Fruit fly (Drosophila melanogaster) whole organism, prepupa: Measurements from ENCODE around the gene ATPsynGL.
"Not testable (repeated sequence)": the region's sequence is repeated elsewhere in the genome, so short reads cannot be mapped to it uniquely, and the experiment has no call there.

Source experiments
- Blimp-1 ChIP-seq: fragments of 200-800 bp; sonication (Bioruptor generic); optimal IDR thresholded peaks from 3 replicates; lab custom pipeline; 2017; ENCODE audit warnings: missing biosample characterization, missing genetic modification characterization, mild to moderate bottlenecking, moderate library complexity, missing genetic modification reagents
- CG10631 ChIP-seq: fragments of 200-800 bp; sonication (Bioruptor generic); optimal IDR thresholded peaks from 2 replicates; lab custom pipeline; 2016; ENCODE audit warnings: missing biosample characterization, missing genetic modification characterization
- CG10669 ChIP-seq: fragments of 200-800 bp; sonication (Bioruptor generic); optimal IDR thresholded peaks from 3 replicates; lab custom pipeline; 2018; ENCODE audit warnings: missing biosample characterization, mild to moderate bottlenecking, missing genetic modification characterization, moderate library complexity
- CG11294 ChIP-seq: fragments of 200-800 bp; sonication (Bioruptor generic); IDR thresholded peaks from 2 replicates; pipeline ENCODE4 v1.3.6; 2022; ENCODE audit warnings: missing biosample characterization, missing genetic modification characterization
- CG15336 ChIP-seq: fragments of 200-800 bp; sonication (Bioruptor generic); IDR thresholded peaks from 2 replicates; pipeline ENCODE4 v1.3.6; 2022; ENCODE audit warnings: missing biosample characterization, missing genetic modification characterization
- CG1621 ChIP-seq: fragments of 200-800 bp; sonication (Bioruptor generic); optimal IDR thresholded peaks from 3 replicates; lab custom pipeline; 2018; ENCODE audit warnings: missing biosample characterization, mild to moderate bottlenecking, missing genetic modification characterization
- CG32006 ChIP-seq: fragments of 200-800 bp; sonication (Bioruptor generic); optimal IDR thresholded peaks from 3 replicates; lab custom pipeline; 2017; ENCODE audit warnings: missing biosample characterization, mild to moderate bottlenecking, missing genetic modification characterization
- CG6163 ChIP-seq: fragments of 200-800 bp; sonication (Bioruptor generic); IDR thresholded peaks from 3 replicates; pipeline ENCODE4 v1.3.6; 2022; ENCODE audit warnings: missing biosample characterization, missing genetic modification characterization
- CG7368 ChIP-seq: fragments of 200-800 bp; sonication (Bioruptor generic); optimal IDR thresholded peaks from 3 replicates; lab custom pipeline; 2016; ENCODE audit warnings: missing biosample characterization, missing genetic modification characterization
- CG8119 ChIP-seq: fragments of 200-800 bp; sonication (Bioruptor generic); IDR thresholded peaks from 3 replicates; pipeline ENCODE4 v1.3.6; 2022; ENCODE audit warnings: missing biosample characterization, missing genetic modification characterization
- CG9139 ChIP-seq: fragments of 200-800 bp; sonication (Bioruptor generic); optimal IDR thresholded peaks from 3 replicates; lab custom pipeline; 2017; ENCODE audit warnings: missing biosample characterization, mild to moderate bottlenecking, missing genetic modification characterization
- Eip75B ChIP-seq: fragments of 200-800 bp; sonication (Bioruptor generic); optimal IDR thresholded peaks from 3 replicates; lab custom pipeline; 2016; ENCODE audit warnings: missing biosample characterization, missing genetic modification characterization
- Ets21C ChIP-seq: fragments of 200-800 bp; sonication (Bioruptor generic); optimal IDR thresholded peaks from 3 replicates; lab custom pipeline; 2016; ENCODE audit warnings: missing biosample characterization, missing genetic modification characterization
- Gug ChIP-seq: fragments of 200-800 bp; sonication (Bioruptor generic); IDR thresholded peaks from 2 replicates; pipeline ENCODE4 v1.3.6; 2022; ENCODE audit warnings: missing biosample characterization, missing genetic modification characterization
- Hr38 ChIP-seq: sonication (Bioruptor generic); optimal IDR thresholded peaks from 2 replicates; lab custom pipeline; 2016; ENCODE audit warnings: missing biosample characterization, missing genetic modification characterization
- Hr39 ChIP-seq: fragments of 200-800 bp; sonication (Bioruptor generic); optimal IDR thresholded peaks from 2 replicates; lab custom pipeline; 2016; ENCODE audit warnings: missing biosample characterization, missing genetic modification characterization
- Met ChIP-seq: fragments of 200-800 bp; sonication (Bioruptor generic); optimal IDR thresholded peaks from 3 replicates; lab custom pipeline; 2016; ENCODE audit warnings: missing biosample characterization, missing genetic modification characterization
- OdsH ChIP-seq: fragments of 200-800 bp; sonication (Bioruptor generic); optimal IDR thresholded peaks from 3 replicates; lab custom pipeline; 2016; ENCODE audit warnings: missing biosample characterization, missing genetic modification characterization
- achi ChIP-seq: fragments of 200-800 bp; sonication (Bioruptor generic); optimal IDR thresholded peaks from 3 replicates; lab custom pipeline; 2016; ENCODE audit warnings: missing biosample characterization, missing genetic modification characterization
- acj6 ChIP-seq: fragments of 200-800 bp; sonication (Bioruptor generic); optimal IDR thresholded peaks from 3 replicates; lab custom pipeline; 2016; ENCODE audit warnings: missing biosample characterization, missing genetic modification characterization
- cyc ChIP-seq: fragments of 200-800 bp; sonication (Bioruptor generic); optimal IDR thresholded peaks from 3 replicates; lab custom pipeline; 2016; ENCODE audit warnings: missing biosample characterization, missing genetic modification characterization
- dac ChIP-seq: fragments of 200-800 bp; sonication (Bioruptor generic); optimal IDR thresholded peaks from 2 replicates; lab custom pipeline; 2017; ENCODE audit warnings: missing biosample characterization, mild to moderate bottlenecking, missing genetic modification characterization
- dsx ChIP-seq: fragments of 200-800 bp; optimal IDR thresholded peaks from 3 replicates; lab custom pipeline; 2019; ENCODE audit warnings: missing biosample characterization, mild to moderate bottlenecking, missing genetic modification characterization, moderate library complexity; ENCODE audit not compliant: poor library complexity, severe bottlenecking
- eg ChIP-seq: fragments of 200-800 bp; sonication (Bioruptor generic); IDR thresholded peaks from 3 replicates; pipeline ENCODE4 v1.3.6; 2022; ENCODE audit warnings: missing biosample characterization, missing genetic modification characterization
- esn ChIP-seq: fragments of 200-800 bp; sonication (Bioruptor generic); optimal IDR thresholded peaks from 2 replicates; lab custom pipeline; 2016; ENCODE audit warnings: missing biosample characterization, mild to moderate bottlenecking, missing genetic modification characterization, moderate library complexity
- fd59A ChIP-seq: fragments of 200-800 bp; sonication (Bioruptor generic); optimal IDR thresholded peaks from 2 replicates; lab custom pipeline; 2017; ENCODE audit warnings: missing biosample characterization, mild to moderate bottlenecking, missing genetic modification characterization, missing genetic modification reagents
- fkh ChIP-seq: fragments of 200-800 bp; sonication (Bioruptor generic); optimal IDR thresholded peaks from 3 replicates; lab custom pipeline; 2017; ENCODE audit warnings: missing biosample characterization, mild to moderate bottlenecking, missing genetic modification characterization, moderate library complexity
- lz ChIP-seq: fragments of 200-800 bp; sonication (Bioruptor generic); optimal IDR thresholded peaks from 3 replicates; lab custom pipeline; 2016; ENCODE audit warnings: missing biosample characterization, missing genetic modification characterization
- pdm3 ChIP-seq: fragments of 200-800 bp; sonication (Bioruptor generic); optimal IDR thresholded peaks from 3 replicates; lab custom pipeline; 2016; ENCODE audit warnings: missing biosample characterization, missing genetic modification characterization
- spab ChIP-seq: fragments of 200-800 bp; sonication (Bioruptor generic); optimal IDR thresholded peaks from 2 replicates; lab custom pipeline; 2017; ENCODE audit warnings: missing biosample characterization, mild to moderate bottlenecking, missing genetic modification characterization, missing genetic modification reagents
- ss ChIP-seq, 2 experiments: fragments of 200-800 bp; sonication (Bioruptor generic); optimal IDR thresholded peaks; 2 replicates in 1 of 2; 3 replicates in 1 of 2; lab custom pipeline; 2017 to 2018; ENCODE audit warnings: mild to moderate bottlenecking in 2 of 2, missing biosample characterization in 2 of 2, missing genetic modification characterization in 2 of 2, moderate library complexity in 1 of 2
- svp ChIP-seq: fragments of 200-800 bp; sonication (Bioruptor generic); peaks from one replicate; lab custom pipeline; 2016; ENCODE audit warnings: missing biosample characterization, missing genetic modification characterization
- topi ChIP-seq: fragments of 200-800 bp; sonication (Bioruptor generic); optimal IDR thresholded peaks from 3 replicates; lab custom pipeline; 2016; ENCODE audit warnings: missing biosample characterization, missing genetic modification characterization
- vri ChIP-seq: fragments of 200-800 bp; sonication (Bioruptor generic); optimal IDR thresholded peaks from 3 replicates; lab custom pipeline; 2016; ENCODE audit warnings: missing biosample characterization, mild to moderate bottlenecking, missing genetic modification characterization

Gene ATPsynGL

dm6 chr2L:7726268-7726997 lies 20.6 kb upstream of the ATPsynGL start, which contains the start of gene CG13795:
CG13795 (minus strand) TSS chr2L:7726298.
- TF ChIP-seq Hr39 (GFP tag; lab: Kevin White, UChicago) (peak; percentile 37), fd59A (GFP tag; lab: Kevin White, UChicago) (no peak), OdsH (GFP tag; lab: Kevin White, UChicago) (peak; percentile 20), CG15336 (GFP tag; lab: Robert Waterston, UW) (no peak), eg (GFP tag; lab: Robert Waterston, UW) (no peak), CG11294 (no peak), achi (GFP tag; lab: Kevin White, UChicago) (no peak), CG32006 (peak; percentile 8), svp (GFP tag; lab: Kevin White, UChicago) (peak; percentile 70), cyc (GFP tag; lab: Kevin White, UChicago) (no peak), lz (peak; percentile 11), CG7368 (no peak), spab (GFP tag; lab: Kevin White, UChicago) (no peak), topi (GFP tag; lab: Kevin White, UChicago) (no peak), dac (GFP tag; lab: Kevin White, UChicago) (no peak), CG10669 (GFP tag; lab: Kevin White, UChicago) (peak; percentile 24)

- not testable (repeated sequence) for TF ChIP-seq Eip75B; CG10631; svp (GFP tag; lab: Kevin White, UChicago)
Observed at dm6 chr2L:7732570-7732969, 14.5 kb upstream of the ATPsynGL start, which contains the start of gene CG13796. CG13796 (minus strand) TSS chr2L:7732670.

- not testable (repeated sequence) for TF ChIP-seq esn; Hr38; ss (GFP tag; optimal IDR thresholded peaks at IDR 0.05; lab: Kevin White, UChicago)
- TF ChIP-seq, all 60 proteins: peak for 0; not testable (repeated sequence) for 60
Observed at dm6 chr2L:7738709-7739108, 8.4 kb upstream of the ATPsynGL start, which contains the start of gene CG31904. CG31904 (minus strand) TSS chr2L:7738809.

- TF ChIP-seq Ets21C = no peak
- no peak for TF ChIP-seq pdm3 (GFP tag; lab: Kevin White, UChicago)
- TF ChIP-seq lz = no peak
- no peak for TF ChIP-seq spab (GFP tag; lab: Kevin White, UChicago)
- no peak for TF ChIP-seq Met
- no peak for TF ChIP-seq Blimp-1 (GFP tag; lab: Kevin White, UChicago)
- TF ChIP-seq CG8119 (GFP tag; lab: Robert Waterston, UW) = no peak
- TF ChIP-seq CG6163 (GFP tag; lab: Robert Waterston, UW) = no peak
- no peak for TF ChIP-seq Hr39 (GFP tag; lab: Kevin White, UChicago)
- TF ChIP-seq CG10631 = no peak
- TF ChIP-seq CG1621 = no peak
- TF ChIP-seq vri (GFP tag; lab: Kevin White, UChicago) = no peak
- no peak for TF ChIP-seq CG9139
- no peak for TF ChIP-seq dsx (GFP tag; lab: Kevin White, UChicago)
- TF ChIP-seq acj6 (GFP tag; lab: Kevin White, UChicago) = no peak
- TF ChIP-seq fkh (GFP tag; lab: Kevin White, UChicago) = no peak
- no peak for TF ChIP-seq Gug (GFP tag; lab: Robert Waterston, UW)
Observed at dm6 chr2L:7741437-7741836, 5.6 kb upstream of the ATPsynGL start, which contains the start of gene Acp1. Acp1 (minus strand) TSS chr2L:7741537.
